In the genomic region with DNA sequence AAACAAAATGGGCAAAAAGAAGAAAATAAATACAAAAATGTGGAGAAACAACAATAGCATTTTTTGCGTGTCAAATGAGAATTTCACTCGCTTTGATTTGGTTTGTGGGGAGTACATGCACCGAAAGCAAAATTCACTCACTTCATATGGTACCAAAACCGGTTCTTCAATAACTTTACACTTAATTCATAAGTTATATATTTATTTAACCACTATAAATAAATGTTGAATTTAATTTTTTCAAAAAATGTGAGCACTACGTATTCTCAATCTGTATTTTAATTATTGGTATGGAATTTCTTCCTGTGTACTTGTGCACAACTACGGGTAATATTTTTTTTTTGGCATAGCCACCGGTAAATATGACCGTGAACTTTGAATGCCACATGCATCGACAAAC, we compare ENCODE assay signal across 1 fruit fly cellular context.
TF ChIP-seq lines count a peak whose summit lies in the region.

No protein-coding gene starts in this region.

TF ChIP-seq in whole organism, embryonic, 481 proteins besides CTCF, POLR2A, EP300 and RAD21 (continued from another document):
- TF ChIP-seq Fer1 (GFP tag; optimal IDR thresholded peaks at IDR 0.05; lab: Kevin White, UChicago) (no peak), chn (GFP tag; optimal IDR thresholded peaks at IDR 0.05; lab: Kevin White, UChicago) (no peak), cg (GFP tag; optimal IDR thresholded peaks at IDR 0.05; lab: Kevin White, UChicago) (no peak), jing (GFP tag; optimal IDR thresholded peaks at IDR 0.05; lab: Kevin White, UChicago) (no peak), Med (GFP tag; lab: Kevin White, UChicago) (no peak), Pdp1 (GFP tag; optimal IDR thresholded peaks at IDR 0.05; lab: Kevin White, UChicago) (no peak), CG6791 (GFP tag; IDR thresholded peaks at IDR 0.05; lab: Robert Waterston, UW; ENCODE audit: partially characterized antibody) (no peak), CG4424 (GFP tag; optimal IDR thresholded peaks at IDR 0.05; lab: Kevin White, UChicago) (peak; percentile 7), NfI (GFP tag; optimal IDR thresholded peaks at IDR 0.05; lab: Kevin White, UChicago) (no peak), CG4617 (GFP tag; optimal IDR thresholded peaks at IDR 0.05; lab: Kevin White, UChicago; ENCODE audit: borderline replicate concordance) (no peak), Hr78 (GFP tag; optimal IDR thresholded peaks at IDR 0.05; lab: Kevin White, UChicago) (no peak), CG13123 (GFP tag; optimal IDR thresholded peaks at IDR 0.05; lab: Kevin White, UChicago) (no peak), row (GFP tag; IDR thresholded peaks at IDR 0.05; lab: Robert Waterston, UW) (peak; percentile 47; the same call in 2 of the 3 replicates), CG1647 (GFP tag; optimal IDR thresholded peaks at IDR 0.05; lab: Kevin White, UChicago) (no peak), ara (GFP tag; IDR thresholded peaks at IDR 0.05; lab: Robert Waterston, UW) (no peak), ATbp (GFP tag; optimal IDR thresholded peaks at IDR 0.05; lab: Kevin White, UChicago) (no peak), zen (tag; optimal IDR thresholded peaks at IDR 0.05; lab: Kevin White, UChicago) (no peak), CG2889 (GFP tag; IDR thresholded peaks at IDR 0.05; lab: Robert Waterston, UW) (0 out of 3 replicates have a peak, but pooled peaks have one; percentile 7), zf30C (GFP tag; optimal IDR thresholded peaks at IDR 0.05; lab: Kevin White, UChicago) (no peak), CG4707 (GFP tag; optimal IDR thresholded peaks at IDR 0.05; lab: Kevin White, UChicago) (no peak), Hr39 (optimal IDR thresholded peaks at IDR 0.05; lab: Kevin White, UChicago) (no peak), sc (optimal IDR thresholded peaks at IDR 0.05; lab: Kevin White, UChicago) (no peak), sc (GFP tag; optimal IDR thresholded peaks at IDR 0.05; lab: Kevin White, UChicago) (no peak), exex (tag; optimal IDR thresholded peaks at IDR 0.05; lab: Kevin White, UChicago) (no peak), Dip3 (GFP tag; optimal IDR thresholded peaks at IDR 0.05; lab: Kevin White, UChicago) (no peak), Ssrp (tag; optimal IDR thresholded peaks at IDR 0.05; lab: Kevin White, UChicago) (no peak), NC2α (GFP tag; optimal IDR thresholded peaks at IDR 0.05; lab: Kevin White, UChicago) (no peak), Mad (GFP tag; optimal IDR thresholded peaks at IDR 0.05; lab: Kevin White, UChicago) (no peak), Atf-2 (GFP tag; optimal IDR thresholded peaks at IDR 0.05; lab: Kevin White, UChicago) (no peak), CG17328 (GFP tag; IDR thresholded peaks at IDR 0.05; lab: Robert Waterston, UW) (no peak), zfh2 (GFP tag; optimal IDR thresholded peaks at IDR 0.05; lab: Kevin White, UChicago) (no peak), CG33557 (GFP tag; optimal IDR thresholded peaks at IDR 0.05; lab: Kevin White, UChicago) (no peak), Oaz (GFP tag; IDR thresholded peaks at IDR 0.05; lab: Robert Waterston, UW) (no peak), CG31388 (GFP tag; optimal IDR thresholded peaks at IDR 0.05; lab: Kevin White, UChicago) (no peak), z (GFP tag; IDR thresholded peaks at IDR 0.05; lab: Robert Waterston, UW) (no peak), CG12155 (GFP tag; optimal IDR thresholded peaks at IDR 0.05; lab: Kevin White, UChicago) (no peak), nmo (GFP tag; optimal IDR thresholded peaks at IDR 0.05; lab: Kevin White, UChicago) (no peak), CG18262 (tag; optimal IDR thresholded peaks at IDR 0.05; lab: Kevin White, UChicago) (no peak), Sox100B (GFP tag; optimal IDR thresholded peaks at IDR 0.05; lab: Kevin White, UChicago) (peak; percentile 15), ranshi (GFP tag; IDR thresholded peaks at IDR 0.05; lab: Robert Waterston, UW) (0 out of 2 replicates have a peak, but pooled peaks have one; percentile 22), nerfin-2 (GFP tag; IDR thresholded peaks at IDR 0.05; lab: Robert Waterston, UW; ENCODE audit: partially characterized antibody) (no peak), HLH54F (GFP tag; optimal IDR thresholded peaks at IDR 0.05; lab: Kevin White, UChicago) (no peak), CG42726 (GFP tag; IDR thresholded peaks at IDR 0.05; lab: Robert Waterston, UW; ENCODE audit: partially characterized antibody) (no peak), Xrp1 (GFP tag; IDR thresholded peaks at IDR 0.05; lab: Robert Waterston, UW) (peak; percentile 51; the same call in 1 of the 2 replicates), scrt (GFP tag; optimal IDR thresholded peaks at IDR 0.05; lab: Kevin White, UChicago) (no peak), CG7987 (GFP tag; optimal IDR thresholded peaks at IDR 0.05; lab: Kevin White, UChicago) (no peak), Doc2 (GFP tag; IDR thresholded peaks at IDR 0.05; lab: Robert Waterston, UW) (no peak), Mes4 (GFP tag; optimal IDR thresholded peaks at IDR 0.05; lab: Kevin White, UChicago) (no peak), CG2120 (GFP tag; optimal IDR thresholded peaks at IDR 0.05; lab: Kevin White, UChicago) (no peak), lov (optimal IDR thresholded peaks at IDR 0.05; lab: Kevin White, UChicago) (no peak), lov (GFP tag; IDR thresholded peaks at IDR 0.05; lab: Robert Waterston, UW) (no peak), tin (GFP tag; optimal IDR thresholded peaks at IDR 0.05; lab: Kevin White, UChicago) (no peak), Vsx1 (GFP tag; optimal IDR thresholded peaks at IDR 0.05; lab: Kevin White, UChicago) (no peak), lab (GFP tag; optimal IDR thresholded peaks at IDR 0.05; lab: Kevin White, UChicago) (no peak), CG12236 (GFP tag; optimal IDR thresholded peaks at IDR 0.05; lab: Kevin White, UChicago) (no peak), Meics (GFP tag; optimal IDR thresholded peaks at IDR 0.05; lab: Kevin White, UChicago) (no peak), CG4854 (GFP tag; optimal IDR thresholded peaks at IDR 0.05; lab: Kevin White, UChicago) (no peak), gem (tag; optimal IDR thresholded peaks at IDR 0.05; lab: Kevin White, UChicago) (peak; percentile 54), Hr51 (GFP tag; optimal IDR thresholded peaks at IDR 0.05; lab: Kevin White, UChicago) (peak in 1 of 2 experiments; percentile 24), CG9609 (GFP tag; optimal IDR thresholded peaks at IDR 0.05; lab: Kevin White, UChicago) (no peak), eve (GFP tag; optimal IDR thresholded peaks at IDR 0.05; lab: Kevin White, UChicago) (no peak), CG11723 (GFP tag; optimal IDR thresholded peaks at IDR 0.05; lab: Kevin White, UChicago) (no peak), pb (GFP tag; optimal IDR thresholded peaks at IDR 0.05; lab: Kevin White, UChicago) (no peak), Scr (GFP tag; IDR thresholded peaks at IDR 0.05; lab: Robert Waterston, UW; ENCODE audit: partially characterized antibody) (no peak), ase (GFP tag; IDR thresholded peaks at IDR 0.05; lab: Robert Waterston, UW) (no peak), CG3726 (GFP tag; IDR thresholded peaks at IDR 0.05; lab: Robert Waterston, UW) (no peak), stwl (tag; optimal IDR thresholded peaks at IDR 0.05; lab: Kevin White, UChicago) (no peak), Max (GFP tag; optimal IDR thresholded peaks at IDR 0.05; lab: Kevin White, UChicago) (no peak), CG10462 (GFP tag; optimal IDR thresholded peaks at IDR 0.05; lab: Kevin White, UChicago) (no peak), ewg (GFP tag; optimal IDR thresholded peaks at IDR 0.05; lab: Kevin White, UChicago) (no peak), CG8924 (tag; optimal IDR thresholded peaks at IDR 0.05; lab: Kevin White, UChicago) (no peak), CG12219 (GFP tag; optimal IDR thresholded peaks at IDR 0.05; lab: Kevin White, UChicago) (no peak), CG32532 (GFP tag; IDR thresholded peaks at IDR 0.05; lab: Robert Waterston, UW) (no peak), CG14050 (GFP tag; IDR thresholded peaks at IDR 0.05; lab: Robert Waterston, UW) (no peak), CG6254 (GFP tag; optimal IDR thresholded peaks at IDR 0.05; lab: Kevin White, UChicago) (no peak), croc (GFP tag; conservative IDR thresholded peaks at IDR 0.05; lab: Robert Waterston, UW) (no peak), grau (tag; optimal IDR thresholded peaks at IDR 0.05; lab: Kevin White, UChicago) (peak; percentile 11), CG8765 (GFP tag; IDR thresholded peaks at IDR 0.05; lab: Robert Waterston, UW) (no peak), H2.0 (GFP tag; IDR thresholded peaks at IDR 0.05; lab: Robert Waterston, UW) (no peak), Drgx (GFP tag; IDR thresholded peaks at IDR 0.05; lab: Robert Waterston, UW) (peak; percentile 44), CG2129 (GFP tag; IDR thresholded peaks at IDR 0.05; lab: Robert Waterston, UW; ENCODE audit: partially characterized antibody) (no peak), gsb (GFP tag; IDR thresholded peaks at IDR 0.05; lab: Robert Waterston, UW) (no peak), gcm2 (GFP tag; optimal IDR thresholded peaks at IDR 0.05; lab: Kevin White, UChicago) (no peak), CG3995 (GFP tag; optimal IDR thresholded peaks at IDR 0.05; lab: Kevin White, UChicago) (no peak), Aef1 (GFP tag; IDR thresholded peaks at IDR 0.05; lab: Robert Waterston, UW) (0 out of 3 replicates have a peak, but pooled peaks have one; percentile 22), CG32772 (GFP tag; IDR thresholded peaks at IDR 0.05; lab: Robert Waterston, UW) (no peak), org-1 (GFP tag; optimal IDR thresholded peaks at IDR 0.05; lab: Kevin White, UChicago) (no peak), CG16815 (GFP tag; optimal IDR thresholded peaks at IDR 0.05; lab: Kevin White, UChicago) (no peak), CG5180 (GFP tag; optimal IDR thresholded peaks at IDR 0.05; lab: Kevin White, UChicago) (no peak), CG3163 (GFP tag; optimal IDR thresholded peaks at IDR 0.05; lab: Kevin White, UChicago) (no peak), B-H1 (GFP tag; IDR thresholded peaks at IDR 0.05; lab: Robert Waterston, UW) (no peak), Dbx (GFP tag; IDR thresholded peaks at IDR 0.05; lab: Robert Waterston, UW) (no peak), CG11504 (tag; optimal IDR thresholded peaks at IDR 0.05; lab: Kevin White, UChicago) (peak; percentile 37), amos (GFP tag; IDR thresholded peaks at IDR 0.05; lab: Robert Waterston, UW; ENCODE audit: partially characterized antibody) (no peak), Stat92E (GFP tag; optimal IDR thresholded peaks at IDR 0.05; lab: Kevin White, UChicago) (no peak), CG9876 (GFP tag; optimal IDR thresholded peaks at IDR 0.05; lab: Kevin White, UChicago) (no peak), p53 (GFP tag; optimal IDR thresholded peaks at IDR 0.05; lab: Kevin White, UChicago) (no peak), CG2678 (tag; optimal IDR thresholded peaks at IDR 0.05; lab: Kevin White, UChicago) (peak; percentile 9), CG1529 (GFP tag; optimal IDR thresholded peaks at IDR 0.05; lab: Kevin White, UChicago) (no peak), tio (GFP tag; optimal IDR thresholded peaks at IDR 0.05; lab: Kevin White, UChicago) (no peak), ato (GFP tag; IDR thresholded peaks at IDR 0.05; lab: Robert Waterston, UW; ENCODE audit: partially characterized antibody) (no peak), CG7357 (GFP tag; IDR thresholded peaks at IDR 0.05; lab: Robert Waterston, UW) (no peak), hkb (optimal IDR thresholded peaks at IDR 0.05; lab: Kevin White, UChicago) (no peak), hkb (GFP tag; IDR thresholded peaks at IDR 0.05; lab: Robert Waterston, UW) (peak; percentile 64), pfk (GFP tag; optimal IDR thresholded peaks at IDR 0.05; lab: Kevin White, UChicago) (no peak), CG2202 (tag; optimal IDR thresholded peaks at IDR 0.05; lab: Kevin White, UChicago) (no peak)
